Fruit fly (Drosophila melanogaster) whole organism, prepupa: ENCODE results near the gene CG3402.

ENCODE experiments used
- Blimp-1 ChIP-seq: fragments of 200-800 bp; sonication (Bioruptor generic); optimal IDR thresholded peaks from 3 replicates; lab custom pipeline; 2017; ENCODE audit warnings: missing biosample characterization, missing genetic modification characterization, mild to moderate bottlenecking, moderate library complexity, missing genetic modification reagents
- CG10631 ChIP-seq: fragments of 200-800 bp; sonication (Bioruptor generic); optimal IDR thresholded peaks from 2 replicates; lab custom pipeline; 2016; ENCODE audit warnings: missing biosample characterization, missing genetic modification characterization
- CG10669 ChIP-seq: fragments of 200-800 bp; sonication (Bioruptor generic); optimal IDR thresholded peaks from 3 replicates; lab custom pipeline; 2018; ENCODE audit warnings: missing biosample characterization, mild to moderate bottlenecking, missing genetic modification characterization, moderate library complexity
- CG11294 ChIP-seq: fragments of 200-800 bp; sonication (Bioruptor generic); IDR thresholded peaks from 2 replicates; pipeline ENCODE4 v1.3.6; 2022; ENCODE audit warnings: missing biosample characterization, missing genetic modification characterization
- CG11762 ChIP-seq: fragments of 200-800 bp; sonication (Bioruptor generic); optimal IDR thresholded peaks from 3 replicates; lab custom pipeline; 2016; ENCODE audit warnings: missing biosample characterization, missing genetic modification characterization; ENCODE audit not compliant: insufficient read depth
- CG11902 ChIP-seq: fragments of 200-800 bp; sonication (Bioruptor generic); optimal IDR thresholded peaks from 3 replicates; lab custom pipeline; 2016; ENCODE audit warnings: missing biosample characterization, missing genetic modification characterization
- CG15336 ChIP-seq: fragments of 200-800 bp; sonication (Bioruptor generic); IDR thresholded peaks from 2 replicates; pipeline ENCODE4 v1.3.6; 2022; ENCODE audit warnings: missing biosample characterization, missing genetic modification characterization
- CG16779 ChIP-seq: fragments of 200-800 bp; sonication (Bioruptor generic); optimal IDR thresholded peaks from 3 replicates; lab custom pipeline; 2017; ENCODE audit warnings: missing biosample characterization, mild to moderate bottlenecking, missing genetic modification characterization
- CG31627 ChIP-seq: fragments of 200-800 bp; sonication (Bioruptor generic); optimal IDR thresholded peaks from 3 replicates; lab custom pipeline; 2016; ENCODE audit warnings: missing biosample characterization, missing genetic modification characterization
- CG32006 ChIP-seq: fragments of 200-800 bp; sonication (Bioruptor generic); optimal IDR thresholded peaks from 3 replicates; lab custom pipeline; 2017; ENCODE audit warnings: missing biosample characterization, mild to moderate bottlenecking, missing genetic modification characterization
- CG34406 ChIP-seq: fragments of 200-800 bp; sonication (Bioruptor generic); optimal IDR thresholded peaks from 3 replicates; lab custom pipeline; 2016; ENCODE audit warnings: missing biosample characterization, missing genetic modification characterization
- CG3919 ChIP-seq: fragments of 200-800 bp; sonication (Bioruptor generic); optimal IDR thresholded peaks from 3 replicates; lab custom pipeline; 2016; ENCODE audit warnings: missing biosample characterization, missing genetic modification characterization
- CG4318 ChIP-seq: fragments of 200-800 bp; sonication (Bioruptor generic); optimal IDR thresholded peaks from 3 replicates; lab custom pipeline; 2017; ENCODE audit warnings: missing biosample characterization, mild to moderate bottlenecking, missing genetic modification characterization
- CG6163 ChIP-seq: fragments of 200-800 bp; sonication (Bioruptor generic); IDR thresholded peaks from 3 replicates; pipeline ENCODE4 v1.3.6; 2022; ENCODE audit warnings: missing biosample characterization, missing genetic modification characterization
- CG6276 ChIP-seq: fragments of 200-800 bp; sonication (Bioruptor generic); optimal IDR thresholded peaks from 2 replicates; lab custom pipeline; 2017; ENCODE audit warnings: missing biosample characterization, mild to moderate bottlenecking, missing genetic modification characterization
- CG6792 ChIP-seq: fragments of 200-800 bp; sonication (Bioruptor generic); optimal IDR thresholded peaks from 3 replicates; lab custom pipeline; 2016; ENCODE audit warnings: missing biosample characterization, missing genetic modification characterization
- CG6854 ChIP-seq: fragments of 200-800 bp; sonication (Bioruptor generic); optimal IDR thresholded peaks from 2 replicates; lab custom pipeline; 2017; ENCODE audit warnings: missing biosample characterization, mild to moderate bottlenecking, missing genetic modification characterization
- CG7368 ChIP-seq: fragments of 200-800 bp; sonication (Bioruptor generic); optimal IDR thresholded peaks from 3 replicates; lab custom pipeline; 2016; ENCODE audit warnings: missing biosample characterization, missing genetic modification characterization
- CG8119 ChIP-seq: fragments of 200-800 bp; sonication (Bioruptor generic); IDR thresholded peaks from 3 replicates; pipeline ENCODE4 v1.3.6; 2022; ENCODE audit warnings: missing biosample characterization, missing genetic modification characterization
- CG8319 ChIP-seq: fragments of 200-800 bp; sonication (Bioruptor generic); optimal IDR thresholded peaks from 3 replicates; lab custom pipeline; 2016; ENCODE audit warnings: missing biosample characterization, missing genetic modification characterization
- CG9139 ChIP-seq: fragments of 200-800 bp; sonication (Bioruptor generic); optimal IDR thresholded peaks from 3 replicates; lab custom pipeline; 2017; ENCODE audit warnings: missing biosample characterization, mild to moderate bottlenecking, missing genetic modification characterization
- Eip75B ChIP-seq: fragments of 200-800 bp; sonication (Bioruptor generic); optimal IDR thresholded peaks from 3 replicates; lab custom pipeline; 2016; ENCODE audit warnings: missing biosample characterization, missing genetic modification characterization
- Eip78C ChIP-seq: fragments of 200-800 bp; sonication (Bioruptor generic); peaks from one replicate; lab custom pipeline; 2016; ENCODE audit warnings: missing biosample characterization, missing genetic modification characterization
- Eip93F ChIP-seq: fragments of 200-800 bp; sonication (Bioruptor generic); optimal IDR thresholded peaks from 2 replicates; lab custom pipeline; 2016; ENCODE audit warnings: missing biosample characterization, mild to moderate bottlenecking, missing genetic modification characterization
- Ets21C ChIP-seq: fragments of 200-800 bp; sonication (Bioruptor generic); optimal IDR thresholded peaks from 3 replicates; lab custom pipeline; 2016; ENCODE audit warnings: missing biosample characterization, missing genetic modification characterization
- Ets96B ChIP-seq: fragments of 200-800 bp; optimal IDR thresholded peaks from 2 replicates; lab custom pipeline; 2019; ENCODE audit warnings: missing biosample characterization, mild to moderate bottlenecking, missing genetic modification characterization, moderate library complexity
- Gug ChIP-seq: fragments of 200-800 bp; sonication (Bioruptor generic); IDR thresholded peaks from 2 replicates; pipeline ENCODE4 v1.3.6; 2022; ENCODE audit warnings: missing biosample characterization, missing genetic modification characterization
- Hr38 ChIP-seq: sonication (Bioruptor generic); optimal IDR thresholded peaks from 2 replicates; lab custom pipeline; 2016; ENCODE audit warnings: missing biosample characterization, missing genetic modification characterization
- Hr39 ChIP-seq: fragments of 200-800 bp; sonication (Bioruptor generic); optimal IDR thresholded peaks from 2 replicates; lab custom pipeline; 2016; ENCODE audit warnings: missing biosample characterization, missing genetic modification characterization
- Hr4 ChIP-seq: fragments of 200-800 bp; sonication (Bioruptor generic); optimal IDR thresholded peaks from 3 replicates; lab custom pipeline; 2016; ENCODE audit warnings: missing biosample characterization, missing genetic modification characterization
- Met ChIP-seq: fragments of 200-800 bp; sonication (Bioruptor generic); optimal IDR thresholded peaks from 3 replicates; lab custom pipeline; 2016; ENCODE audit warnings: missing biosample characterization, missing genetic modification characterization
- Smox ChIP-seq: fragments of 200-800 bp; sonication (Bioruptor generic); optimal IDR thresholded peaks from 3 replicates; lab custom pipeline; 2016; ENCODE audit warnings: missing biosample characterization, missing genetic modification characterization
- Sox102F ChIP-seq: fragments of 200-800 bp; sonication (Bioruptor generic); optimal IDR thresholded peaks from 2 replicates; lab custom pipeline; 2016; ENCODE audit warnings: missing biosample characterization, mild to moderate bottlenecking, missing genetic modification characterization
- Sox14 ChIP-seq: fragments of 200-800 bp; sonication (Bioruptor generic); optimal IDR thresholded peaks from 3 replicates; lab custom pipeline; 2016; ENCODE audit warnings: missing biosample characterization, missing genetic modification characterization
- Sox15 ChIP-seq: fragments of 200-800 bp; sonication (Bioruptor generic); optimal IDR thresholded peaks from 3 replicates; lab custom pipeline; 2016; ENCODE audit warnings: missing biosample characterization, missing genetic modification characterization
- achi ChIP-seq: fragments of 200-800 bp; sonication (Bioruptor generic); optimal IDR thresholded peaks from 3 replicates; lab custom pipeline; 2016; ENCODE audit warnings: missing biosample characterization, missing genetic modification characterization
- acj6 ChIP-seq: fragments of 200-800 bp; sonication (Bioruptor generic); optimal IDR thresholded peaks from 3 replicates; lab custom pipeline; 2016; ENCODE audit warnings: missing biosample characterization, missing genetic modification characterization
- cyc ChIP-seq: fragments of 200-800 bp; sonication (Bioruptor generic); optimal IDR thresholded peaks from 3 replicates; lab custom pipeline; 2016; ENCODE audit warnings: missing biosample characterization, missing genetic modification characterization
- dac ChIP-seq: fragments of 200-800 bp; sonication (Bioruptor generic); optimal IDR thresholded peaks from 2 replicates; lab custom pipeline; 2017; ENCODE audit warnings: missing biosample characterization, mild to moderate bottlenecking, missing genetic modification characterization
- dsx ChIP-seq: fragments of 200-800 bp; optimal IDR thresholded peaks from 3 replicates; lab custom pipeline; 2019; ENCODE audit warnings: missing biosample characterization, mild to moderate bottlenecking, missing genetic modification characterization, moderate library complexity; ENCODE audit not compliant: poor library complexity, severe bottlenecking
- esn ChIP-seq: fragments of 200-800 bp; sonication (Bioruptor generic); optimal IDR thresholded peaks from 2 replicates; lab custom pipeline; 2016; ENCODE audit warnings: missing biosample characterization, mild to moderate bottlenecking, missing genetic modification characterization, moderate library complexity
- fkh ChIP-seq: fragments of 200-800 bp; sonication (Bioruptor generic); optimal IDR thresholded peaks from 3 replicates; lab custom pipeline; 2017; ENCODE audit warnings: missing biosample characterization, mild to moderate bottlenecking, missing genetic modification characterization, moderate library complexity
- lz ChIP-seq: fragments of 200-800 bp; sonication (Bioruptor generic); optimal IDR thresholded peaks from 3 replicates; lab custom pipeline; 2016; ENCODE audit warnings: missing biosample characterization, missing genetic modification characterization
- net ChIP-seq: fragments of 200-800 bp; sonication (Bioruptor generic); optimal IDR thresholded peaks from 3 replicates; lab custom pipeline; 2016; ENCODE audit warnings: missing biosample characterization, missing genetic modification characterization
- pdm3 ChIP-seq: fragments of 200-800 bp; sonication (Bioruptor generic); optimal IDR thresholded peaks from 3 replicates; lab custom pipeline; 2016; ENCODE audit warnings: missing biosample characterization, missing genetic modification characterization
- salr ChIP-seq, 2 experiments: fragments of 200-800 bp; sonication (Bioruptor generic); optimal IDR thresholded peaks; 3 replicates each; lab custom pipeline; 2016 to 2018; ENCODE audit warnings: missing biosample characterization in 2 of 2, missing genetic modification characterization in 2 of 2, mild to moderate bottlenecking in 1 of 2
- spab ChIP-seq: fragments of 200-800 bp; sonication (Bioruptor generic); optimal IDR thresholded peaks from 2 replicates; lab custom pipeline; 2017; ENCODE audit warnings: missing biosample characterization, mild to moderate bottlenecking, missing genetic modification characterization, missing genetic modification reagents
- ss ChIP-seq, 2 experiments: fragments of 200-800 bp; sonication (Bioruptor generic); optimal IDR thresholded peaks; 2 replicates in 1 of 2; 3 replicates in 1 of 2; lab custom pipeline; 2017 to 2018; ENCODE audit warnings: mild to moderate bottlenecking in 2 of 2, missing biosample characterization in 2 of 2, missing genetic modification characterization in 2 of 2, moderate library complexity in 1 of 2
- svp ChIP-seq: fragments of 200-800 bp; sonication (Bioruptor generic); peaks from one replicate; lab custom pipeline; 2016; ENCODE audit warnings: missing biosample characterization, missing genetic modification characterization
- topi ChIP-seq: fragments of 200-800 bp; sonication (Bioruptor generic); optimal IDR thresholded peaks from 3 replicates; lab custom pipeline; 2016; ENCODE audit warnings: missing biosample characterization, missing genetic modification characterization
- vri ChIP-seq: fragments of 200-800 bp; sonication (Bioruptor generic); optimal IDR thresholded peaks from 3 replicates; lab custom pipeline; 2016; ENCODE audit warnings: missing biosample characterization, mild to moderate bottlenecking, missing genetic modification characterization

CG3402 gene

dm6 chr3L:696404-697054 lies 43.8 kb upstream of the CG3402 start:
- peak; percentile 81 for TF ChIP-seq dac (GFP tag; lab: Kevin White, UChicago)
- peak; percentile 75 to 93 for TF ChIP-seq salr (GFP tag; optimal IDR thresholded peaks at IDR 0.05; lab: Kevin White, UChicago)
- peak; percentile 90 for TF ChIP-seq CG6854
- TF ChIP-seq CG11762 (GFP tag; lab: Kevin White, UChicago) = peak; percentile 88
- peak; percentile 91 for TF ChIP-seq net (GFP tag; lab: Kevin White, UChicago)
- TF ChIP-seq CG4318 = no peak
- peak; percentile 94 for TF ChIP-seq CG16779 (tag; lab: Kevin White, UChicago)
- TF ChIP-seq fkh (GFP tag; lab: Kevin White, UChicago) = peak; percentile 64
- TF ChIP-seq topi (GFP tag; lab: Kevin White, UChicago) = peak; percentile 83
- TF ChIP-seq CG10631 (GFP tag; lab: Kevin White, UChicago) = peak; percentile 96
- TF ChIP-seq Hr39 (GFP tag; lab: Kevin White, UChicago) = peak; percentile 59
- TF ChIP-seq Gug (GFP tag; lab: Robert Waterston, UW) = peak; percentile 93
- TF ChIP-seq CG32006 (GFP tag; lab: Kevin White, UChicago) = peak; percentile 95
- TF ChIP-seq CG9139 (GFP tag; lab: Kevin White, UChicago) = peak; percentile 97
- TF ChIP-seq Met (GFP tag; lab: Kevin White, UChicago) = no peak
- TF ChIP-seq Sox102F (GFP tag; lab: Kevin White, UChicago) = peak; percentile 72
- peak; percentile 98 for TF ChIP-seq Ets96B
- TF ChIP-seq pdm3 = peak; percentile 86
- TF ChIP-seq CG6792 (GFP tag; lab: Kevin White, UChicago) = peak; percentile 89
- peak; percentile 89 for TF ChIP-seq CG8319
- peak; percentile 88 for TF ChIP-seq CG7368 (GFP tag; lab: Kevin White, UChicago)
- TF ChIP-seq cyc (GFP tag; lab: Kevin White, UChicago) = peak; percentile 72
- peak; percentile 89 for TF ChIP-seq Hr4 (GFP tag; lab: Kevin White, UChicago)
- peak; percentile 98 for TF ChIP-seq spab (GFP tag; lab: Kevin White, UChicago)
- no peak for TF ChIP-seq vri (GFP tag; lab: Kevin White, UChicago)
- peak; percentile 94 for TF ChIP-seq acj6 (GFP tag; lab: Kevin White, UChicago)
- TF ChIP-seq Sox15 (GFP tag; lab: Kevin White, UChicago) = peak; percentile 83
- TF ChIP-seq Blimp-1 (GFP tag; lab: Kevin White, UChicago) = peak; percentile 76
- peak; percentile 94 for TF ChIP-seq CG11294 (GFP tag; lab: Robert Waterston, UW)
- TF ChIP-seq CG34406 (GFP tag; lab: Kevin White, UChicago) = peak; percentile 93
- TF ChIP-seq ss (GFP tag; optimal IDR thresholded peaks at IDR 0.05; lab: Kevin White, UChicago) = peak; percentile 97 to 98
- TF ChIP-seq Sox14 = peak; percentile 83
- peak; percentile 96 for TF ChIP-seq dsx (GFP tag; lab: Kevin White, UChicago)
- TF ChIP-seq CG10669 (GFP tag; lab: Kevin White, UChicago) = peak; percentile 97
- TF ChIP-seq svp (GFP tag; lab: Kevin White, UChicago) = peak; percentile 87
- peak; percentile 95 for TF ChIP-seq achi (GFP tag; lab: Kevin White, UChicago)
- TF ChIP-seq Ets21C (GFP tag; lab: Kevin White, UChicago) = peak; percentile 42
- peak; percentile 85 for TF ChIP-seq esn (GFP tag; lab: Kevin White, UChicago)
- peak; percentile 96 for TF ChIP-seq CG15336 (GFP tag; lab: Robert Waterston, UW)
- peak; percentile 71 for TF ChIP-seq Smox (GFP tag; lab: Kevin White, UChicago)
- TF ChIP-seq lz (GFP tag; lab: Kevin White, UChicago) = peak; percentile 80
- TF ChIP-seq CG6276 (GFP tag; lab: Kevin White, UChicago) = peak; percentile 93
- peak; percentile 69 for TF ChIP-seq Eip93F (GFP tag; lab: Kevin White, UChicago)
- TF ChIP-seq CG11902 = peak; percentile 89
- peak; percentile 60 for TF ChIP-seq CG31627 (GFP tag; lab: Kevin White, UChicago)
- peak; percentile 89 for TF ChIP-seq Eip75B (GFP tag; lab: Kevin White, UChicago)
- TF ChIP-seq CG8119 (GFP tag; lab: Robert Waterston, UW) = peak; percentile 97
- TF ChIP-seq CG6163 (GFP tag; lab: Robert Waterston, UW) = peak; percentile 98
- TF ChIP-seq CG3919 (GFP tag; lab: Kevin White, UChicago) = peak; percentile 93
- TF ChIP-seq Hr38 (GFP tag; lab: Kevin White, UChicago) = no peak
- peak; percentile 98 for TF ChIP-seq Eip78C (GFP tag; lab: Kevin White, UChicago)
